Worm (Caenorhabditis elegans) whole organism, early embryonic: ENCODE results near the gene acr-7.

ENCODE experiments used
- B0310.2 ChIP-seq: sonication (generic microtip); optimal IDR thresholded peaks from 2 replicates; lab custom pipeline; 2016; ENCODE audit warnings: mild to moderate bottlenecking, missing genetic modification characterization, missing compliant biosample characterization
- F13C5.2 ChIP-seq: sonication (generic microtip); optimal IDR thresholded peaks from 2 replicates; lab custom pipeline; 2017; ENCODE audit warnings: mild to moderate bottlenecking, missing genetic modification characterization, inconsistent platforms, missing compliant biosample characterization
- aly-1 ChIP-seq: sonication (generic microtip); optimal IDR thresholded peaks from 2 replicates; lab custom pipeline; 2016; ENCODE audit warnings: missing genetic modification characterization, missing compliant biosample characterization
- ama-1 ChIP-seq: fragments of 150-350 bp; optimal IDR thresholded peaks from 2 replicates; lab custom pipeline; 2014
- ceh-13 ChIP-seq: fragments of 200-800 bp; sonication (Bioruptor generic); optimal IDR thresholded peaks from 2 replicates; lab custom pipeline; 2018; ENCODE audit warnings: mild to moderate bottlenecking, missing genetic modification characterization, missing compliant biosample characterization
- ceh-36 ChIP-seq: sonication (generic microtip); optimal IDR thresholded peaks from 2 replicates; lab custom pipeline; 2016; ENCODE audit warnings: missing genetic modification characterization, inconsistent platforms, missing compliant biosample characterization
- ets-7 ChIP-seq: sonication (generic microtip); optimal IDR thresholded peaks from 2 replicates; lab custom pipeline; 2016; ENCODE audit warnings: missing genotype, missing genetic modification characterization, missing compliant biosample characterization
- flt-1 ChIP-seq: fragments of 200-800 bp; sonication (Bioruptor generic); IDR thresholded peaks from 2 replicates; pipeline ENCODE4 v1.3.6; 2022; ENCODE audit warnings: missing genetic modification characterization, missing compliant biosample characterization
- hmbx-1 ChIP-seq: sonication (generic microtip); optimal IDR thresholded peaks from 2 replicates; lab custom pipeline; 2016; ENCODE audit warnings: mild to moderate bottlenecking, missing genetic modification characterization, missing compliant biosample characterization
- hmg-4 ChIP-seq: fragments of 200-800 bp; sonication (Bioruptor generic); optimal IDR thresholded peaks from 2 replicates; lab custom pipeline; 2018; ENCODE audit warnings: mild to moderate bottlenecking, missing genetic modification characterization, missing compliant biosample characterization
- hnd-1 ChIP-seq: sonication (generic microtip); optimal IDR thresholded peaks from 2 replicates; lab custom pipeline; 2016; ENCODE audit warnings: missing genetic modification characterization, missing compliant biosample characterization
- pes-1 ChIP-seq: fragments of 200-800 bp; sonication (Bioruptor generic); IDR thresholded peaks from 2 replicates; pipeline ENCODE4 v1.3.6; 2022; ENCODE audit warnings: missing genetic modification reagents, missing genetic modification characterization, missing compliant biosample characterization
- scrt-1 ChIP-seq: fragments of 200-800 bp; sonication (Bioruptor generic); IDR thresholded peaks from 2 replicates; pipeline ENCODE4 v1.3.6; 2022; ENCODE audit warnings: missing genetic modification characterization, missing compliant biosample characterization
- sea-1 ChIP-seq: fragments of 200-800 bp; sonication (Bioruptor generic); conservative IDR thresholded peaks from 2 replicates; pipeline ENCODE4 v1.3.6; 2022; ENCODE audit warnings: missing genetic modification characterization, missing compliant biosample characterization
- tbx-11 ChIP-seq: fragments of 200-800 bp; sonication (Bioruptor generic); IDR thresholded peaks from 2 replicates; pipeline ENCODE4 v1.3.6; 2022; ENCODE audit warnings: missing genetic modification characterization, missing compliant biosample characterization
- tbx-37 ChIP-seq: fragments of 200-800 bp; sonication (Bioruptor generic); conservative IDR thresholded peaks from 2 replicates; pipeline ENCODE4 v1.3.6; 2022; ENCODE audit warnings: missing genetic modification reagents, missing genetic modification characterization, missing compliant biosample characterization
- tra-4 ChIP-seq: sonication (generic microtip); optimal IDR thresholded peaks from 2 replicates; lab custom pipeline; 2017; ENCODE audit warnings: missing genetic modification characterization, missing compliant biosample characterization

Gene acr-7

ce11 chrII:7849697-7850096 lies at the start of gene acr-7:
Gene acr-7 (minus strand): TSS chrII:7849797.
- TF ChIP-seq tbx-37: no peak
- TF ChIP-seq hmbx-1 (tag; lab: Kevin White, UChicago): no peak
- TF ChIP-seq tra-4 (tag; lab: Kevin White, UChicago): no peak
- TF ChIP-seq scrt-1 (GFP tag; lab: Robert Waterston, UW): no peak
- no peak for TF ChIP-seq sea-1 (GFP tag; lab: Robert Waterston, UW)
- TF ChIP-seq ets-7 (tag; lab: Kevin White, UChicago): no peak
- TF ChIP-seq tbx-11 (GFP tag; lab: Robert Waterston, UW): no peak
- TF ChIP-seq F13C5.2: no peak
- no peak for TF ChIP-seq hmg-4
- TF ChIP-seq B0310.2 (tag; lab: Kevin White, UChicago): no peak
- TF ChIP-seq hnd-1 (tag; lab: Kevin White, UChicago): no peak

ce11 chrII:7895190-7895589 lies 45.6 kb upstream of the acr-7 start:
- TF ChIP-seq sea-1 (GFP tag; lab: Robert Waterston, UW) (no peak), ama-1 (no peak), hnd-1 (tag; lab: Kevin White, UChicago) (no peak), hmbx-1 (tag; lab: Kevin White, UChicago) (no peak), ets-7 (tag; lab: Kevin White, UChicago) (no peak), pes-1 (GFP tag; lab: Robert Waterston, UW) (no peak), scrt-1 (GFP tag; lab: Robert Waterston, UW) (no peak), hmg-4 (no peak)

ce11 chrII:7893648-7894047 lies 44.1 kb upstream of the acr-7 start:
- no peak for TF ChIP-seq B0310.2 (tag; lab: Kevin White, UChicago)
- TF ChIP-seq ets-7 (tag; lab: Kevin White, UChicago): no peak
- no peak for TF ChIP-seq hmbx-1 (tag; lab: Kevin White, UChicago)
- TF ChIP-seq F13C5.2: no peak
- TF ChIP-seq tra-4 (tag; lab: Kevin White, UChicago): no peak
- no peak for TF ChIP-seq ceh-36

- TF ChIP-seq pes-1 (GFP tag; lab: Robert Waterston, UW) (no peak), ceh-13 (no peak)
These were observed 43.2 kb upstream of the acr-7 start, which contains the start of gene ptc-1 for ce11 chrII:7892761-7893272. Gene ptc-1 (plus strand): TSS chrII:7893222.

- TF ChIP-seq ets-7 (tag; lab: Kevin White, UChicago) (no peak), aly-1 (no peak), tbx-37 (no peak), tra-4 (tag; lab: Kevin White, UChicago) (no peak), ceh-13 (no peak), flt-1 (GFP tag; lab: Robert Waterston, UW) (no peak), ama-1 (no peak), hnd-1 (tag; lab: Kevin White, UChicago) (no peak), tbx-11 (GFP tag; lab: Robert Waterston, UW) (no peak), hmbx-1 (tag; lab: Kevin White, UChicago) (no peak), scrt-1 (GFP tag; lab: Robert Waterston, UW) (no peak), ceh-36 (no peak), hmg-4 (no peak), B0310.2 (tag; lab: Kevin White, UChicago) (no peak), sea-1 (GFP tag; lab: Robert Waterston, UW) (no peak), pes-1 (GFP tag; lab: Robert Waterston, UW) (no peak), F13C5.2 (no peak)
These were observed 42.4 kb upstream of the acr-7 start for ce11 chrII:7891869-7892615.

ce11 chrII:7889321-7889720 lies 39.7 kb upstream of the acr-7 start:
- TF ChIP-seq ets-7 (tag; lab: Kevin White, UChicago) (no peak), tbx-11 (GFP tag; lab: Robert Waterston, UW) (no peak), pes-1 (GFP tag; lab: Robert Waterston, UW) (no peak), hnd-1 (tag; lab: Kevin White, UChicago) (no peak), hmg-4 (no peak), F13C5.2 (no peak), B0310.2 (tag; lab: Kevin White, UChicago) (no peak), tbx-37 (no peak), ama-1 (no peak), scrt-1 (GFP tag; lab: Robert Waterston, UW) (no peak), ceh-13 (no peak), aly-1 (no peak), ceh-36 (no peak), flt-1 (GFP tag; lab: Robert Waterston, UW) (no peak), sea-1 (GFP tag; lab: Robert Waterston, UW) (no peak), hmbx-1 (tag; lab: Kevin White, UChicago) (no peak), tra-4 (tag; lab: Kevin White, UChicago) (no peak)

- TF ChIP-seq hmbx-1 (tag; lab: Kevin White, UChicago): no peak
- TF ChIP-seq hnd-1 (tag; lab: Kevin White, UChicago): no peak
- no peak for TF ChIP-seq flt-1 (GFP tag; lab: Robert Waterston, UW)
- no peak for TF ChIP-seq F13C5.2
- no peak for TF ChIP-seq tbx-11 (GFP tag; lab: Robert Waterston, UW)
- TF ChIP-seq ets-7 (tag; lab: Kevin White, UChicago): no peak
- TF ChIP-seq sea-1 (GFP tag; lab: Robert Waterston, UW): no peak
- no peak for TF ChIP-seq hmg-4
- no peak for TF ChIP-seq aly-1
- no peak for TF ChIP-seq ceh-13
- no peak for TF ChIP-seq ceh-36
- no peak for TF ChIP-seq scrt-1 (GFP tag; lab: Robert Waterston, UW)
- TF ChIP-seq B0310.2 (tag; lab: Kevin White, UChicago): no peak
- TF ChIP-seq ama-1: no peak
- TF ChIP-seq tbx-37: no peak
- no peak for TF ChIP-seq pes-1 (GFP tag; lab: Robert Waterston, UW)
- no peak for TF ChIP-seq tra-4 (tag; lab: Kevin White, UChicago)
These were observed 39.2 kb upstream of the acr-7 start for ce11 chrII:7888759-7889158.
